Fruit fly (Drosophila melanogaster): ENCODE data around the gene dpr19.

Gene dpr19

DNA sequence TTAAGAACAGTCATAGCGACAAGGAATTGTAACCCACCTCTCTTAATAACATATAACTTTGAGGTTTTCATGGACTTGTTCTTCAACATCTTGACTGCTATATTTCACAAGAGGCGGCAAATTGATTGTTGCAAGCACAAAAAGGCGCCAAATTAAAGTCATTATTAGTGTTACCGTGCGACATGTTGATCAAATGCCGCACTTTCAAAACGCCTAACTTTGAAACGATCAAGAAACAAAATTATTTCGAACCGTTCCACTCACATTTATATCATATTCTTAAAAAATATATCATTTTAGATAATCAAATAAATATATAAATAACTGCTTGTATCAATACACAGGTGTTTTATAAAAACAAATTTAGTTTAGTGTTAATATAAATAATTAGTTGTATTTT is 48.2 kb upstream of the dpr19 start, which contains the start of gene RnrL (continued):
- TF ChIP-seq Elba2 (GFP tag; optimal IDR thresholded peaks at IDR 0.05) (no peak), pzg (GFP tag; optimal IDR thresholded peaks at IDR 0.05) (peak; percentile 40), unc-4 (GFP tag; IDR thresholded peaks at IDR 0.05; ENCODE audit: partially characterized antibody) (no peak), CG9215 (GFP tag; IDR thresholded peaks at IDR 0.05) (no peak), CG12071 (GFP tag; optimal IDR thresholded peaks at IDR 0.05) (no peak), CG4820 (GFP tag; optimal IDR thresholded peaks at IDR 0.05) (no peak), Hr39 (optimal IDR thresholded peaks at IDR 0.05) (no peak), dati (GFP tag; IDR thresholded peaks at IDR 0.05) (no peak), CG14860 (GFP tag; IDR thresholded peaks at IDR 0.05; ENCODE audit: partially characterized antibody) (no peak), slp2 (GFP tag; optimal IDR thresholded peaks at IDR 0.05) (no peak), CG7357 (GFP tag; IDR thresholded peaks at IDR 0.05) (no peak), CG3726 (GFP tag; IDR thresholded peaks at IDR 0.05) (no peak), bsh (GFP tag; optimal IDR thresholded peaks at IDR 0.05) (no peak), Rx (GFP tag; IDR thresholded peaks at IDR 0.05) (no peak), CG8944 (GFP tag; optimal IDR thresholded peaks at IDR 0.05) (no peak), CG4730 (GFP tag; IDR thresholded peaks at IDR 0.05) (no peak), CG32772 (GFP tag; IDR thresholded peaks at IDR 0.05) (no peak), CG16863 (GFP tag; optimal IDR thresholded peaks at IDR 0.05) (no peak), CG5953 (GFP tag; IDR thresholded peaks at IDR 0.05) (no peak), Oaz (GFP tag; IDR thresholded peaks at IDR 0.05) (no peak), CG10267 (tag; optimal IDR thresholded peaks at IDR 0.05) (no peak), CG11093 (GFP tag; IDR thresholded peaks at IDR 0.05) (no peak), trem (tag; optimal IDR thresholded peaks at IDR 0.05) (peak; percentile 6), CG17385 (GFP tag; optimal IDR thresholded peaks at IDR 0.05) (no peak), sqz (GFP tag; optimal IDR thresholded peaks at IDR 0.05) (no peak), slou (GFP tag; optimal IDR thresholded peaks at IDR 0.05) (no peak), gcm (GFP tag; optimal IDR thresholded peaks at IDR 0.05) (no peak), CG5245 (GFP tag; optimal IDR thresholded peaks at IDR 0.05) (no peak), CG8924 (tag; optimal IDR thresholded peaks at IDR 0.05) (no peak), Mes4 (GFP tag; optimal IDR thresholded peaks at IDR 0.05) (no peak)

DNA sequence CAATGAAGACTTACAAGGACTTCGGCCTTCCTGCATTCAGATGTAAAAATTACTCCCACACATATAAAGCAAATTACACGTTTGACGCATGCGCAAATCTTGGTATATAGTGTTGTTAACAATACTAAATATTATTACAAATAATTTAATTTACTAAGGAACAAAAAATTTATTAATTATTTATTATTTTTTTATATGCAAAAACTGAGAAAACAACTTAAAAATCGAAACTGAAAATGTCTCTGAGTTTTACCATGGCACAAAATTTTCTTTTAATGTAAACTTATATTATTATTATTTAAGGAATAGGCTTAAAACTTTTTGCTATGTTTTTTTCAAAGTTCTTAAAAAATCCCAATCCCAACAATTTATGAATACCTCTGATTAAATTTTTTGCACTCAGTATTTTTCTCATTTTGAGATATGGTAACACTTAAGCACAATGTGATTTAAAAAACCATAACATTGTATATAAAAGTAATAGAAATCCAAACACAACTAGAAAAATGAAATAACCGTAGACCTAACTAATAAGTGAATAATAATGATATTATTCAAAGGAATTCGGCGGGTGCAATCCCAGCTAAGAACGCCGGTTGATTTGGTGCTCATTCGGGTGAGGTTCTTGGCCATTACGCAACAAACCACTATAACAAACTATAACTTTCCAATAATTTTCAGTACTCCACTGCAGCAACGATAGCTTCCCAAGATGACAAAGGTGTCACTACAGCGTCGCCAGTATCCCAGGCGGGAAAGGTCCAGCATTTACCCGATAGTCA is 44.7 kb upstream of the dpr19 start, which contains the start of the genes Schip1 and Cox10:
Gene Schip1 (minus strand): TSS at position 51 of the 782 bp plus-strand sequence.
Gene Cox10 (plus strand): TSS at position 406 of the 782 bp plus-strand sequence.
- TF ChIP-seq MESR4 (GFP tag; optimal IDR thresholded peaks at IDR 0.05) (peak; percentile 68), HmgZ (tag; optimal IDR thresholded peaks at IDR 0.05) (peak; percentile 19), CG12659 (GFP tag; optimal IDR thresholded peaks at IDR 0.05) (peak; percentile 29), Hr3 (GFP tag; optimal IDR thresholded peaks at IDR 0.05) (peak; percentile 2), stwl (tag; optimal IDR thresholded peaks at IDR 0.05) (peak; percentile 21), CG18262 (tag; optimal IDR thresholded peaks at IDR 0.05) (peak; percentile 38), dpn (GFP tag; optimal IDR thresholded peaks at IDR 0.05) (peak in 1 of 2 experiments; percentile 16), abd-A (tag; optimal IDR thresholded peaks at IDR 0.05) (no peak), pzg (GFP tag; optimal IDR thresholded peaks at IDR 0.05) (peak; percentile 13), CG4404 (GFP tag; IDR thresholded peaks at IDR 0.05) (no peak), sr (GFP tag; IDR thresholded peaks at IDR 0.05) (no peak), CG15601 (tag; optimal IDR thresholded peaks at IDR 0.05) (peak; percentile 23), pum (GFP tag; optimal IDR thresholded peaks at IDR 0.05) (no peak), sens (GFP tag) (peak; percentile 59), CG30020 (tag; optimal IDR thresholded peaks at IDR 0.05) (peak; percentile 85), CG17829 (tag; optimal IDR thresholded peaks at IDR 0.05) (peak; percentile 49), CG7987 (GFP tag; optimal IDR thresholded peaks at IDR 0.05) (no peak), lola (GFP tag; optimal IDR thresholded peaks at IDR 0.05) (peak in 1 of 3 experiments; percentile 22), CTCF (GFP tag; optimal IDR thresholded peaks at IDR 0.05) (no peak), wek (GFP tag; optimal IDR thresholded peaks at IDR 0.05) (peak; percentile 61), nmo (GFP tag; optimal IDR thresholded peaks at IDR 0.05) (peak; percentile 18), E2f2 (GFP tag; IDR thresholded peaks at IDR 0.05) (peak; percentile 45; the same call in 1 of the 2 replicates), Bgb (GFP tag; IDR thresholded peaks at IDR 0.05; ENCODE audit: partially characterized antibody) (no peak)
